Worm (Caenorhabditis elegans): ENCODE results near the gene K07B1.4.

- TF ChIP-seq let-526 (GFP tag; IDR thresholded peaks at IDR 0.05): no peak
- no peak for TF ChIP-seq ceh-40 (GFP tag; IDR thresholded peaks at IDR 0.05)
- TF ChIP-seq K12H6.12 (tag; optimal IDR thresholded peaks at IDR 0.05): no peak
- TF ChIP-seq nfya-1 (tag; optimal IDR thresholded peaks at IDR 0.05; ENCODE audit: borderline replicate concordance, insufficient read depth): no peak
- TF ChIP-seq attf-6 (GFP tag; IDR thresholded peaks at IDR 0.05): no peak
- TF ChIP-seq hrde-1 (tag; optimal IDR thresholded peaks at IDR 0.05; ENCODE audit: borderline replicate concordance): no peak
- TF ChIP-seq pha-4 (tag; optimal IDR thresholded peaks at IDR 0.05): no peak
- no peak for TF ChIP-seq ztf-22 (GFP tag; optimal IDR thresholded peaks at IDR 0.05)
- no peak for TF ChIP-seq C17E4.6 (GFP tag; IDR thresholded peaks at IDR 0.05)
- TF ChIP-seq dpl-1 (GFP tag; optimal IDR thresholded peaks at IDR 0.05): no peak
- TF ChIP-seq ztf-25 (GFP tag; IDR thresholded peaks at IDR 0.05): no peak
- TF ChIP-seq madf-6 (GFP tag; IDR thresholded peaks at IDR 0.05): no peak
These were observed 1.1 kb upstream of the K07B1.4 start for ce11 chrV:9327691-9328090.

Data from whole organism, young adult.